Worm (Caenorhabditis elegans): ENCODE data around the gene clik-1.

ce11 chrV:6783044-6783625, 14.6 kb upstream of the clik-1 start:
- TF ChIP-seq vab-15 (tag; optimal IDR thresholded peaks at IDR 0.05) (no peak), lin-39 (tag; optimal IDR thresholded peaks at IDR 0.05) (no peak), nhr-28 (tag; optimal IDR thresholded peaks at IDR 0.05) (no peak), dsc-1 (tag; optimal IDR thresholded peaks at IDR 0.05) (no peak), lin-35 (GFP tag; optimal IDR thresholded peaks at IDR 0.05) (no peak), hpl-2 (GFP tag; optimal IDR thresholded peaks at IDR 0.05) (no peak), elt-3 (tag; optimal IDR thresholded peaks at IDR 0.05) (no peak), irx-1 (tag; optimal IDR thresholded peaks at IDR 0.05) (no peak), fkh-8 (tag; optimal IDR thresholded peaks at IDR 0.05) (no peak), rnt-1 (tag; optimal IDR thresholded peaks at IDR 0.05) (no peak), nhr-11 (tag; optimal IDR thresholded peaks at IDR 0.05) (no peak), ztf-4 (tag; optimal IDR thresholded peaks at IDR 0.05) (no peak), fos-1 (tag; optimal IDR thresholded peaks at IDR 0.05) (no peak), nhr-84 (tag; optimal IDR thresholded peaks at IDR 0.05) (no peak)

All from whole organism, L1 larva.